Fruit fly (Drosophila melanogaster) whole organism, embryonic: Measurements from ENCODE around the gene vers.

Experiments
- Adf1 ChIP-seq: fragments of 200-800 bp; sonication (Bioruptor generic); IDR thresholded peaks from 2 replicates; pipeline ENCODE4 v1.3.6; 2022; ENCODE audit warnings: missing biosample characterization, missing genetic modification characterization
- C15 ChIP-seq: fragments of 200-800 bp; sonication (Bioruptor generic); IDR thresholded peaks from 3 replicates; pipeline ENCODE4 v1.3.6; 2022; ENCODE audit warnings: missing biosample characterization, missing genetic modification characterization
- CG10431 ChIP-seq: fragments of 200-800 bp; sonication (Bioruptor generic); optimal IDR thresholded peaks from 3 replicates; lab custom pipeline; 2018; ENCODE audit warnings: missing biosample characterization, mild to moderate bottlenecking, missing genetic modification characterization
- CG11504 ChIP-seq: fragments of 200-800 bp; sonication (Bioruptor generic); optimal IDR thresholded peaks from 3 replicates; lab custom pipeline; 2019; ENCODE audit warnings: missing biosample characterization, mild to moderate bottlenecking, missing genetic modification characterization, moderate library complexity
- CG11696 ChIP-seq: fragments of 200-800 bp; sonication (Bioruptor generic); IDR thresholded peaks from 2 replicates; pipeline ENCODE4 v1.3.6; 2022; ENCODE audit warnings: missing biosample characterization, missing genetic modification characterization
- CG13775 ChIP-seq: fragments of 200-800 bp; sonication (Bioruptor generic); optimal IDR thresholded peaks from 3 replicates; lab custom pipeline; 2017; ENCODE audit warnings: missing biosample characterization, mild to moderate bottlenecking, missing genetic modification characterization
- CG14667 ChIP-seq: fragments of 200-800 bp; sonication (Bioruptor generic); IDR thresholded peaks from 2 replicates; pipeline ENCODE4 v1.3.6; 2022; ENCODE audit warnings: missing biosample characterization, missing genetic modification characterization
- CG14965 ChIP-seq: fragments of 200-800 bp; sonication (Bioruptor generic); optimal IDR thresholded peaks from 2 replicates; lab custom pipeline; 2016; ENCODE audit warnings: missing biosample characterization, missing genetic modification characterization, borderline replicate concordance
- CG15269 ChIP-seq: fragments of 200-800 bp; sonication (Bioruptor generic); optimal IDR thresholded peaks from 2 replicates; lab custom pipeline; 2018; ENCODE audit warnings: missing biosample characterization, mild to moderate bottlenecking, missing genetic modification characterization, moderate library complexity
- CG17359 ChIP-seq: fragments of 200-800 bp; sonication (Bioruptor generic); optimal IDR thresholded peaks from 3 replicates; lab custom pipeline; 2018; ENCODE audit warnings: missing biosample characterization, mild to moderate bottlenecking, missing genetic modification characterization, moderate library complexity
- CG1832 ChIP-seq: fragments of 200-800 bp; sonication (Bioruptor generic); optimal IDR thresholded peaks from 2 replicates; lab custom pipeline; 2017; ENCODE audit warnings: missing biosample characterization, mild to moderate bottlenecking, missing genetic modification characterization, inconsistent platforms
- CG2202 ChIP-seq: fragments of 200-800 bp; sonication (Bioruptor generic); optimal IDR thresholded peaks from 2 replicates; lab custom pipeline; 2018; ENCODE audit warnings: missing biosample characterization, mild to moderate bottlenecking, missing genetic modification characterization
- CG2678 ChIP-seq: fragments of 200-800 bp; sonication (Bioruptor generic); optimal IDR thresholded peaks from 3 replicates; lab custom pipeline; 2019; ENCODE audit warnings: missing biosample characterization, mild to moderate bottlenecking, missing genetic modification characterization, moderate library complexity
- CG31388 ChIP-seq: fragments of 200-800 bp; sonication (Bioruptor generic); optimal IDR thresholded peaks from 2 replicates; lab custom pipeline; 2016; ENCODE audit warnings: missing biosample characterization, missing genetic modification characterization
- CG6765 ChIP-seq: fragments of 200-800 bp; sonication (Bioruptor generic); optimal IDR thresholded peaks from 3 replicates; lab custom pipeline; 2017; ENCODE audit warnings: missing biosample characterization, mild to moderate bottlenecking, missing genetic modification characterization
- CG7928 ChIP-seq: fragments of 200-800 bp; sonication (Bioruptor generic); optimal IDR thresholded peaks from 2 replicates; lab custom pipeline; 2017; ENCODE audit warnings: missing biosample characterization, mild to moderate bottlenecking, missing genetic modification characterization
- CG7963 ChIP-seq: fragments of 200-800 bp; sonication (Bioruptor generic); IDR thresholded peaks from 3 replicates; pipeline ENCODE4 v1.3.6; 2022; ENCODE audit warnings: missing biosample characterization, missing genetic modification characterization; ENCODE audit not compliant: partially characterized antibody
- Doc2 ChIP-seq: fragments of 200-800 bp; sonication (Bioruptor generic); IDR thresholded peaks from 2 replicates; pipeline ENCODE4 v1.3.6; 2022; ENCODE audit warnings: missing biosample characterization, missing genetic modification characterization
- GATAe ChIP-seq: fragments of 200-800 bp; sonication (Bioruptor generic); conservative IDR thresholded peaks from 2 replicates; pipeline ENCODE4 v1.3.6; 2022; ENCODE audit warnings: missing biosample characterization, missing genetic modification characterization
- HLH4C ChIP-seq: fragments of 200-800 bp; sonication (Bioruptor generic); IDR thresholded peaks from 3 replicates; pipeline ENCODE4 v1.3.6; 2022; ENCODE audit warnings: missing biosample characterization, missing genetic modification characterization; ENCODE audit not compliant: partially characterized antibody
- Hey ChIP-seq: fragments of 200-800 bp; sonication (Bioruptor generic); optimal IDR thresholded peaks from 3 replicates; lab custom pipeline; 2018; ENCODE audit warnings: missing biosample characterization, mild to moderate bottlenecking, missing genetic modification characterization
- Hmx ChIP-seq: fragments of 200-800 bp; sonication (Bioruptor generic); optimal IDR thresholded peaks from 2 replicates; lab custom pipeline; 2016; ENCODE audit warnings: missing biosample characterization, missing genetic modification characterization
- Lpt ChIP-seq: fragments of >200 bp; optimal IDR thresholded peaks from 2 replicates; lab custom pipeline; 2018; ENCODE audit warnings: missing biosample characterization, missing genetic modification characterization
- MBD-R2 ChIP-seq: fragments of 200-800 bp; sonication (Bioruptor generic); IDR thresholded peaks from 2 replicates; pipeline ENCODE4 v1.3.6; 2022; ENCODE audit warnings: missing biosample characterization, missing genetic modification characterization
- Optix ChIP-seq: fragments of 200-800 bp; sonication (Bioruptor generic); IDR thresholded peaks from 3 replicates; pipeline ENCODE4 v1.3.6; 2022; ENCODE audit warnings: missing biosample characterization, missing genetic modification characterization
- Rx ChIP-seq: fragments of 200-800 bp; sonication (Bioruptor generic); IDR thresholded peaks from 2 replicates; pipeline ENCODE4 v1.3.6; 2022; ENCODE audit warnings: missing biosample characterization, missing genetic modification characterization
- ci ChIP-seq: fragments of 200-800 bp; sonication (Bioruptor generic); IDR thresholded peaks from 3 replicates; pipeline ENCODE4 v1.3.6; 2022; ENCODE audit warnings: missing biosample characterization, missing genetic modification characterization
- corto ChIP-seq: fragments of 200-800 bp; sonication (Bioruptor generic); optimal IDR thresholded peaks from 2 replicates; lab custom pipeline; 2016; ENCODE audit warnings: missing biosample characterization, mild to moderate bottlenecking, missing genetic modification characterization, moderate library complexity
- crp ChIP-seq, 2 experiments: fragments of 200-800 bp; sonication (Bioruptor generic); optimal IDR thresholded peaks; 2 replicates in 1 of 2; 3 replicates in 1 of 2; lab custom pipeline; 2017; ENCODE audit warnings: missing biosample characterization in 2 of 2, missing genetic modification characterization in 2 of 2, mild to moderate bottlenecking in 1 of 2, moderate library complexity in 1 of 2
- danr ChIP-seq: fragments of 200-800 bp; sonication (Bioruptor generic); IDR thresholded peaks from 2 replicates; pipeline ENCODE4 v1.3.6; 2022; ENCODE audit warnings: missing biosample characterization, missing genetic modification characterization
- dati ChIP-seq: fragments of 200-800 bp; sonication (Bioruptor generic); IDR thresholded peaks from 2 replicates; pipeline ENCODE4 v1.3.6; 2022; ENCODE audit warnings: missing biosample characterization, missing genetic modification characterization
- gt ChIP-seq: fragments of 200-800 bp; sonication (Bioruptor generic); IDR thresholded peaks from 2 replicates; pipeline ENCODE4 v1.3.6; 2022; ENCODE audit warnings: missing biosample characterization, missing genetic modification characterization
- ind ChIP-seq: fragments of 200-800 bp; sonication (Bioruptor generic); optimal IDR thresholded peaks from 3 replicates; lab custom pipeline; 2016; ENCODE audit warnings: missing biosample characterization, missing genetic modification characterization
- jing ChIP-seq: fragments of 200-800 bp; sonication (Bioruptor generic); optimal IDR thresholded peaks from 2 replicates; lab custom pipeline; 2018; ENCODE audit warnings: missing biosample characterization, mild to moderate bottlenecking, missing genetic modification characterization
- pita ChIP-seq: fragments of 200-800 bp; sonication (Bioruptor generic); optimal IDR thresholded peaks from 2 replicates; lab custom pipeline; 2017; ENCODE audit warnings: missing biosample characterization, mild to moderate bottlenecking, missing genetic modification characterization
- pnt ChIP-seq: fragments of 200-800 bp; sonication (Bioruptor generic); optimal IDR thresholded peaks from 3 replicates; lab custom pipeline; 2016; ENCODE audit warnings: missing biosample characterization, missing genetic modification characterization
- repo ChIP-seq: fragments of 200-800 bp; sonication (Bioruptor generic); optimal IDR thresholded peaks from 2 replicates; lab custom pipeline; 2016; ENCODE audit warnings: missing biosample characterization, missing genetic modification characterization
- row ChIP-seq: fragments of 200-800 bp; sonication (Bioruptor generic); IDR thresholded peaks from 3 replicates; pipeline ENCODE4 v1.3.6; 2022; ENCODE audit warnings: missing biosample characterization, missing genetic modification characterization
- salm ChIP-seq: fragments of 200-800 bp; sonication (Bioruptor generic); optimal IDR thresholded peaks from 2 replicates; lab custom pipeline; 2018; ENCODE audit warnings: missing biosample characterization, mild to moderate bottlenecking, missing genetic modification characterization
- slp2 ChIP-seq: fragments of 200-800 bp; sonication (Bioruptor generic); optimal IDR thresholded peaks from 2 replicates; lab custom pipeline; 2016; ENCODE audit warnings: missing biosample characterization, missing genetic modification characterization
- sna ChIP-seq: fragments of 200-800 bp; sonication (Bioruptor generic); IDR thresholded peaks from 2 replicates; pipeline ENCODE4 v1.3.6; 2022; ENCODE audit warnings: missing biosample characterization, missing genetic modification characterization; ENCODE audit not compliant: partially characterized antibody
- sug ChIP-seq: fragments of 200-800 bp; optimal IDR thresholded peaks from 2 replicates; lab custom pipeline; 2019; ENCODE audit warnings: missing biosample characterization, mild to moderate bottlenecking, missing genetic modification characterization, moderate library complexity
- vfl ChIP-seq: fragments of 200-800 bp; sonication (Bioruptor generic); optimal IDR thresholded peaks from 2 replicates; lab custom pipeline; 2016; ENCODE audit warnings: missing biosample characterization, missing genetic modification characterization
- zfh2 ChIP-seq: fragments of 200-800 bp; sonication (Bioruptor generic); optimal IDR thresholded peaks from 2 replicates; lab custom pipeline; 2016; ENCODE audit warnings: missing biosample characterization, missing genetic modification characterization

The vers gene

dm6 chr3L:12145709-12146694 is 30.1 kb downstream of the vers start, which contains the start of the genes eIF3l and Nrx-IV (continued):
- TF ChIP-seq CG10431 (GFP tag; lab: Kevin White, UChicago) (no peak), CG6765 (GFP tag; lab: Kevin White, UChicago) (no peak), zfh2 (GFP tag; lab: Kevin White, UChicago) (no peak), C15 (GFP tag; lab: Robert Waterston, UW) (no peak), slp2 (GFP tag; lab: Kevin White, UChicago) (no peak), CG11696 (no peak), GATAe (no peak), gt (GFP tag; lab: Robert Waterston, UW) (no peak), Adf1 (GFP tag; lab: Robert Waterston, UW) (no peak), CG7963 (GFP tag; lab: Robert Waterston, UW) (peak; percentile 4; the same call in 1 of the 3 replicates), salm (tag; lab: Kevin White, UChicago) (no peak), crp (GFP tag; optimal IDR thresholded peaks at IDR 0.05; lab: Kevin White, UChicago) (no peak), CG1832 (GFP tag; lab: Kevin White, UChicago) (no peak), HLH4C (GFP tag; lab: Robert Waterston, UW) (peak; percentile 69), repo (GFP tag; lab: Kevin White, UChicago) (no peak), CG17359 (tag; lab: Kevin White, UChicago) (no peak), sna (GFP tag; lab: Robert Waterston, UW) (peak; percentile 41; the same call in 1 of the 2 replicates), sug (tag; lab: Kevin White, UChicago) (no peak), CG14667 (no peak), Rx (no peak), Lpt (GFP tag; lab: Kevin White, UChicago) (no peak), vfl (GFP tag; lab: Kevin White, UChicago) (no peak), CG14965 (no peak), danr (GFP tag; lab: Robert Waterston, UW) (no peak), ind (no peak), pita (no peak), CG7928 (GFP tag; lab: Kevin White, UChicago) (no peak), row (GFP tag; lab: Robert Waterston, UW) (peak; percentile 57; the same call in 2 of the 3 replicates), CG2202 (no peak), Hey (tag; lab: Kevin White, UChicago) (no peak), Optix (GFP tag; lab: Robert Waterston, UW) (no peak), CG2678 (tag; lab: Kevin White, UChicago) (no peak), CG13775 (GFP tag; lab: Kevin White, UChicago) (no peak), dati (GFP tag; lab: Robert Waterston, UW) (no peak), Doc2 (no peak), CG15269 (tag; lab: Kevin White, UChicago) (no peak), jing (GFP tag; lab: Kevin White, UChicago) (no peak), CG31388 (no peak), CG11504 (no peak), Hmx (GFP tag; lab: Kevin White, UChicago) (no peak), ci (GFP tag; lab: Robert Waterston, UW) (peak; percentile 28; the same call in 1 of the 3 replicates), corto (GFP tag; lab: Kevin White, UChicago) (no peak), pnt (GFP tag; lab: Kevin White, UChicago) (no peak), MBD-R2 (GFP tag; lab: Robert Waterston, UW) (peak; percentile 15; the same call in 1 of the 2 replicates)
